Worm (Caenorhabditis elegans) whole organism, early embryonic: Measurements from ENCODE around the gene unc-22.
A peak's percentile ranks its signal among the peaks of the same experiment; 100 is the strongest.

ENCODE experiments used
- F13C5.2 ChIP-seq: sonication (generic microtip); optimal IDR thresholded peaks from 2 replicates; lab custom pipeline; 2017; ENCODE audit warnings: mild to moderate bottlenecking, missing genetic modification characterization, inconsistent platforms, missing compliant biosample characterization
- ama-1 ChIP-seq: fragments of 150-350 bp; optimal IDR thresholded peaks from 2 replicates; lab custom pipeline; 2014
- ceh-36 ChIP-seq: sonication (generic microtip); optimal IDR thresholded peaks from 2 replicates; lab custom pipeline; 2016; ENCODE audit warnings: missing genetic modification characterization, inconsistent platforms, missing compliant biosample characterization
- ets-7 ChIP-seq: sonication (generic microtip); optimal IDR thresholded peaks from 2 replicates; lab custom pipeline; 2016; ENCODE audit warnings: missing genotype, missing genetic modification characterization, missing compliant biosample characterization
- flt-1 ChIP-seq: fragments of 200-800 bp; sonication (Bioruptor generic); IDR thresholded peaks from 2 replicates; pipeline ENCODE4 v1.3.6; 2022; ENCODE audit warnings: missing genetic modification characterization, missing compliant biosample characterization
- hmbx-1 ChIP-seq: sonication (generic microtip); optimal IDR thresholded peaks from 2 replicates; lab custom pipeline; 2016; ENCODE audit warnings: mild to moderate bottlenecking, missing genetic modification characterization, missing compliant biosample characterization
- hmg-4 ChIP-seq: fragments of 200-800 bp; sonication (Bioruptor generic); optimal IDR thresholded peaks from 2 replicates; lab custom pipeline; 2018; ENCODE audit warnings: mild to moderate bottlenecking, missing genetic modification characterization, missing compliant biosample characterization
- hnd-1 ChIP-seq: sonication (generic microtip); optimal IDR thresholded peaks from 2 replicates; lab custom pipeline; 2016; ENCODE audit warnings: missing genetic modification characterization, missing compliant biosample characterization
- pes-1 ChIP-seq: fragments of 200-800 bp; sonication (Bioruptor generic); IDR thresholded peaks from 2 replicates; pipeline ENCODE4 v1.3.6; 2022; ENCODE audit warnings: missing genetic modification reagents, missing genetic modification characterization, missing compliant biosample characterization
- scrt-1 ChIP-seq: fragments of 200-800 bp; sonication (Bioruptor generic); IDR thresholded peaks from 2 replicates; pipeline ENCODE4 v1.3.6; 2022; ENCODE audit warnings: missing genetic modification characterization, missing compliant biosample characterization
- sea-1 ChIP-seq: fragments of 200-800 bp; sonication (Bioruptor generic); conservative IDR thresholded peaks from 2 replicates; pipeline ENCODE4 v1.3.6; 2022; ENCODE audit warnings: missing genetic modification characterization, missing compliant biosample characterization
- tbx-11 ChIP-seq: fragments of 200-800 bp; sonication (Bioruptor generic); IDR thresholded peaks from 2 replicates; pipeline ENCODE4 v1.3.6; 2022; ENCODE audit warnings: missing genetic modification characterization, missing compliant biosample characterization
- tbx-37 ChIP-seq: fragments of 200-800 bp; sonication (Bioruptor generic); conservative IDR thresholded peaks from 2 replicates; pipeline ENCODE4 v1.3.6; 2022; ENCODE audit warnings: missing genetic modification reagents, missing genetic modification characterization, missing compliant biosample characterization
- tra-4 ChIP-seq: sonication (generic microtip); optimal IDR thresholded peaks from 2 replicates; lab custom pipeline; 2017; ENCODE audit warnings: missing genetic modification characterization, missing compliant biosample characterization

DNA sequence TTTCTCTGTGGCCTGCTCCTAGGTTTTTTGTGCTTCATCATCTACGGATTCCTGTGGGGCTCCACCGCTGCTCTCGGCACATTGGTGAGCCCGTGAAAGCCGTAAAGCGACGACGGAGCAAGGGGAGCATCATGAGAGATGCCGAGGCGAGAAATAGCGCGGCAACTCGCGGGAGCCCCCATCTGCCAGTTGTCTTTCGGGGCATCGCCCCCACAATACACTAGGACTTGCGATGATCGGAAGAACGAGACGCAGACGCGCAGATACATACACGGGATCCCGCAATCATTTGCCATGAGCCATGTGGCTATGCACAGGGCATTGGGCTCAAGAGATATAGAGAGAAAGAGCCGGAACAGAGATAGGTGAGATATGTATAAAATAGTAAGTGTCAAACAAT lies 430 bp downstream of the unc-22 start:
- TF ChIP-seq scrt-1 (GFP tag; lab: Robert Waterston, UW) (0 out of 2 replicates have a peak, but pooled peaks have one; percentile 6), hnd-1 (tag; lab: Kevin White, UChicago) (no peak), ceh-36 (tag; lab: Kevin White, UChicago) (no peak), ama-1 (lab: Kevin White, UChicago) (no peak), hmg-4 (no peak), sea-1 (GFP tag; lab: Robert Waterston, UW) (no peak), tra-4 (tag; lab: Kevin White, UChicago) (no peak), pes-1 (GFP tag; lab: Robert Waterston, UW) (no peak), ets-7 (tag; lab: Kevin White, UChicago) (no peak), hmbx-1 (tag; lab: Kevin White, UChicago) (no peak), F13C5.2 (no peak), tbx-11 (GFP tag; lab: Robert Waterston, UW) (no peak), tbx-37 (no peak), flt-1 (no peak)
